Worm (Caenorhabditis elegans) whole organism, dauer: ENCODE measurements around the gene srd-19.

ENCODE experiments used
- unc-62 ChIP-seq: sonication (generic microtip); optimal IDR thresholded peaks from 2 replicates; lab custom pipeline; 2017; ENCODE audit warnings: missing biosample characterization, missing genetic modification reagents, missing genetic modification characterization

srd-19 gene

ce11 chrV:13409089-13409488 is 19.5 kb downstream of the srd-19 start:
- no peak for TF ChIP-seq unc-62

ce11 chrV:13408440-13408839 is 20.1 kb downstream of the srd-19 start:
- TF ChIP-seq unc-62: no peak

- no peak for TF ChIP-seq unc-62
These were observed 20.6 kb downstream of the srd-19 start, which contains the start of gene F53F1.3 for ce11 chrV:13407913-13408312. F53F1.3 (plus strand) TSS chrV:13408242.

- no peak for TF ChIP-seq unc-62
These were observed 22.0 kb downstream of the srd-19 start, which contains the start of gene F53F1.2 for ce11 chrV:13406511-13406910. F53F1.2 (plus strand) TSS chrV:13406816.

ce11 chrV:13406032-13406431 is 22.5 kb downstream of the srd-19 start, which contains the start of gene cutl-1:
cutl-1 (minus strand) TSS chrV:13406114.
- no peak for TF ChIP-seq unc-62

DNA sequence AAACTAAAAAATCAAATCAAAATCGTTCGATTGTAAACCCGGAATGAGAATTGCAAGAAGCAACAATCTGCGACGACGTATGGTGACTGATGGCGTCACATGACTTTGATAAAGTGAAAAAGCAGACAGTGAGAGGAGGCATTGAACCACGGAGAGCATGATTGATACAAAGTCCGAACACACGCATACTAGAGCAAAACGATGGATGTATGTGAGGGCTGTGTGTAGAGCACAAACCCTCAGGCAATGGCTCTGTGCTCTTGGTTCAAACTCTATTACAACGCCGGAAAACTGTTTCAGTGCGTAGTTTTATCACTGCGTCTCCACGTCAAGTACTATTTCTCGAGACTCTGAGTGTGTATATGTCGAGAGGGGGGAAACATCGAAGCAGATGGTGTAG is 26.0 kb downstream of the srd-19 start:
- no peak for TF ChIP-seq unc-62

ce11 chrV:13401669-13402068 is 26.9 kb downstream of the srd-19 start:
- no peak for TF ChIP-seq unc-62

DNA sequence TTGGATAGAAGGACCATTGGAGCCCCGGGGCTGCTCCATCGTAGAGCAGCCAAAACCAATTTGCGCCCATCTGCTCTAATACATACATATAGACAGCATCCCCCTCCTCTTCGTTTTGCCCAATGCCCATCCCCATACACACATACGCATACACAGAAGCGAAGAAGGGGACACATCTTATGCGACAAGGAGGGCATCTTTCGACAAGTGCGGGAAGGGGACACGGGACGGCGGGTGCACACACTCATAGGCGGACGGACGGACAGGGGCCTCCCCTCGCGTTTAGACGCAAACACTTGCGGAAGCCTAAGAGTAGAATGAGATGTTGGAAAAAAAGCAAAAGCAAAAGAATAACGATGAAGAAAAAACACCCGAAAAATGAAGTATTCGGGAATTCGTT is 32.1 kb downstream of the srd-19 start:
- TF ChIP-seq unc-62: no peak

DNA sequence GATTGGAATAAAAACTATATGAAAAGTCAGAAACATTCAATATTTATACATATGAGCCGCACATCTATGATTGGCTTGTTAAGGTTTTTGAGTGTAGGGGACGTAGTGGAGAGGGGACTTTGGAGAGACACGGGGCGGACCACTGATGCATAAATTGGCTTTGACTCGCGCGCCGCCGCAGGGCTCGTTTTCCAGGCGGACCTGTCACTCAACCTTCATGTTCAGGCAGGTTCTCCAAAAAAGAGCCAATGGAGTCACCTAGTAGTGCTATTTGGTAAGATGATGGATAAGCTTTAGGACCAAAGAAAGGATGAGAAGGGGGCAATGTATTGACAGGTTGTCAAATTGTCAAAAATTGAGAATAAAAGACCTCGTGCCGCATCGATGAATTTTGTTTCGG is 33.6 kb downstream of the srd-19 start:
- TF ChIP-seq unc-62: no peak

DNA sequence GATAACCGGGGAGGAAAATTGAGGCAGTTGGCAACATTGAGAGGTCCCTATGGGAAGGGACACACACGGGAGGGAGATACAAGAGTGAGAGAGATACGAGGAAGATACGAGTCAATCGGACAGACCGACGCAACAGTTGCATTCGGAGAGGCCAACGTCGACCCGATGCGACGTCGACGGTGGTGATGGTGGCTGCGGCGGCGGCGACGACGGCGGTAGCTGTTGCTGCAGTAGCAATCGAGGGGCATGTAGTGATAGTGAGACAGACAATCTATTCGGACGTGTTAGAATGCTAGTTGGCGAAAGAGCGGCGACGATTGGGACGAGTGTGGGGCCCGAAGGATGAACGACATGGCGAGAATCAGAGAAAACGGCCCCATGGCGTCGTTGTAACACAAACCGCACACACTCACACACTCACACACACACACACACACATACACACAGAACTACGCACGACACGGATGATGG is 35.2 kb downstream of the srd-19 start:
- no peak for TF ChIP-seq unc-62

- no peak for TF ChIP-seq unc-62
These were observed 36.9 kb downstream of the srd-19 start, which contains the start of gene somi-1 for ce11 chrV:13391378-13392258. somi-1 (minus strand) TSS chrV:13391395.

ce11 chrV:13390936-13391335 is 37.6 kb downstream of the srd-19 start:
- no peak for TF ChIP-seq unc-62

ce11 chrV:13389454-13389853 is 39.1 kb downstream of the srd-19 start:
- no peak for TF ChIP-seq unc-62

- no peak for TF ChIP-seq unc-62
These were observed 39.6 kb downstream of the srd-19 start for ce11 chrV:13388961-13389360.

DNA sequence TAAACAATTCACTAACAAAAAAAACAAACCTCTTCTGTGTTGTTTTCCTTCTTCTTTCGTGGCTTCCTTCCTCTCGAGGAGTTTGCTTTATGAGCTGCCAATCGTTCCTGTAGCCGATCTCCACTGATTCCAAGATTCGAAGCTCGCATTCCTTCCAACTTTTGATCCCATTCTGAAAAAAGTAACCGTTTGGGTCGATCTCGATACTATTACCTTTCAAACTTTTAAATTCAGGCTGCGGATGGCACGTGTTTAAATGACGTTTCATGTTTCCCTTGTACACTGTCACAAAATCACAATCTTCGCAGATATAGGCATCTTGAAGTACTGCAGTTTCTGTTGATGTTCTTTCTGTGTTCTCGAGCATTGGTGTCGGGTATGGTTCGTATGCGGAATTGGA is 41.1 kb downstream of the srd-19 start:
- no peak for TF ChIP-seq unc-62

ce11 chrV:13385798-13386197 is 42.8 kb downstream of the srd-19 start, which contains the start of gene gcy-34:
gcy-34 (minus strand) TSS chrV:13385898.
- TF ChIP-seq unc-62: no peak

ce11 chrV:13380980-13381379 is 47.6 kb downstream of the srd-19 start, which contains the start of gene cpz-2:
cpz-2 (plus strand) TSS chrV:13381189.
- no peak for TF ChIP-seq unc-62

DNA sequence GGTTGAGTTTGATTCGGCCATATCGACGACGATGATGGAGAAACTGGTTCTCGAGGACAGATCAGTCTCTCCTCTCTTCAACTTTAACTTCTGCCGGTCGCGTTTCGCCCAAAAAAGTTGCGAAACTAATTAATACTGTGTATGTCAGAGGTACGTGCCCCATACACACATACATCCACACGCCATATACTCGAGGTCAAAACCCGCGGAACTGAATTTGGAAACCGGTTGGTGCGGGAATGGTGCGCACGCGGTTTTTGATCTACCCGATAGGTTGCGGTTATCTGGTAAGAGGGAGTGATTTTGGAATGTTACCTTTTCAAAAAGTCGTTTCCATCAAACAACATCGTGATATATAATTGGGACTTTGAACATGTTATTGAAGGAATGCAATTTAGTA is 48.4 kb downstream of the srd-19 start, which contains the start of gene ifbp-1:
Gene ifbp-1 (minus strand): TSS at position 85 of the 400 bp plus-strand sequence.
- TF ChIP-seq unc-62: no peak
